Worm (Caenorhabditis elegans): ENCODE measurements around the gene ced-7.

ced-7 gene

DNA sequence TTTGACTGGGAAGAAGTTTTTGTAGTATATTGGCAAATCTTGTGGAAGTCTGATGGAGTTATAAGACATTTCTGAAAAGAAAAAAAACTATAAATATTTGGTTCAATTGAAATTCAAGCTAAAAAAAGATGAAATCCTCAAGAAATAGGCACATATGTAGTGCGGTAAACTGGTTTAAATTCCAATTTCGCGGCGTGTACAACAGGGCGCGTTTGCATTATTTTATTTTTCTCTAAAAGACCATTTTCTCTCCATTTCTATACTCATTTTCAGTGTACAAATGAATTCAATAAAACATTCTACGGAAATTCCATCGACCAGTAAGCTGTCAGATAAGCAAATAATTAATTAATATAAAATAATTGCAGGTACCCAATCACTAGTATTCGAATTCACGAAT, 34.3 kb upstream of the ced-7 start, which contains the start of the genes pri-1 and F58A4.6:
Gene pri-1 (minus strand): TSS at position 71 of the 400 bp plus-strand sequence.
Gene F58A4.6 (plus strand): TSS at position 272 of the 400 bp plus-strand sequence.
- TF ChIP-seq unc-39 (tag; optimal IDR thresholded peaks at IDR 0.05) (no peak), nhr-25 (tag; optimal IDR thresholded peaks at IDR 0.05) (peak; percentile 2), tbx-2 (tag; optimal IDR thresholded peaks at IDR 0.05) (no peak), ZK546.5 (tag; optimal IDR thresholded peaks at IDR 0.05) (no peak), ztf-11 (tag; optimal IDR thresholded peaks at IDR 0.05) (no peak), nhr-28 (tag; optimal IDR thresholded peaks at IDR 0.05) (no peak), nhr-23 (tag; optimal IDR thresholded peaks at IDR 0.05) (peak; percentile 43), jun-1 (tag; optimal IDR thresholded peaks at IDR 0.05) (no peak), pqm-1 (tag; optimal IDR thresholded peaks at IDR 0.05) (no peak), skn-1 (tag; optimal IDR thresholded peaks at IDR 0.05) (no peak), nhr-77 (tag; optimal IDR thresholded peaks at IDR 0.05) (no peak), lin-15B (tag; optimal IDR thresholded peaks at IDR 0.05) (peak; percentile 48), ceh-16 (tag; optimal IDR thresholded peaks at IDR 0.05) (no peak), mdl-1 (tag; optimal IDR thresholded peaks at IDR 0.05) (no peak), nfya-1 (tag; optimal IDR thresholded peaks at IDR 0.05; ENCODE audit: insufficient read depth) (peak; percentile 45), pha-4 (tag; optimal IDR thresholded peaks at IDR 0.05) (no peak), R02D3.7 (tag; optimal IDR thresholded peaks at IDR 0.05) (no peak), egl-5 (tag; optimal IDR thresholded peaks at IDR 0.05) (no peak), ztf-4 (tag; optimal IDR thresholded peaks at IDR 0.05) (no peak), daf-12 (tag; optimal IDR thresholded peaks at IDR 0.05) (no peak), nhr-43 (tag; optimal IDR thresholded peaks at IDR 0.05; ENCODE audit: poor library complexity, severe bottlenecking) (no peak), ama-1 (optimal IDR thresholded peaks at IDR 0.05) (no peak), lin-39 (tag; optimal IDR thresholded peaks at IDR 0.05) (no peak), fkh-2 (tag; optimal IDR thresholded peaks at IDR 0.05) (no peak), aly-2 (tag; optimal IDR thresholded peaks at IDR 0.05) (no peak), nhr-67 (tag; optimal IDR thresholded peaks at IDR 0.05) (no peak)

ce11 chrIII:9612097-9612496, 32.2 kb upstream of the ced-7 start, which contains the start of gene bbs-4:
Gene bbs-4, minus strand, starts transcription at chrIII:9612197.
- TF ChIP-seq R02D3.7 (tag; optimal IDR thresholded peaks at IDR 0.05) (no peak), nhr-28 (tag; optimal IDR thresholded peaks at IDR 0.05) (no peak), zag-1 (tag; optimal IDR thresholded peaks at IDR 0.05) (no peak), snpc-4 (tag; optimal IDR thresholded peaks at IDR 0.05) (no peak), ceh-28 (tag; optimal IDR thresholded peaks at IDR 0.05) (no peak), mml-1 (tag; optimal IDR thresholded peaks at IDR 0.05) (no peak), nhr-12 (tag; optimal IDR thresholded peaks at IDR 0.05) (no peak), nhr-25 (tag; optimal IDR thresholded peaks at IDR 0.05) (no peak), aly-2 (tag; optimal IDR thresholded peaks at IDR 0.05) (no peak), nhr-11 (tag; optimal IDR thresholded peaks at IDR 0.05) (no peak), ztf-4 (tag; optimal IDR thresholded peaks at IDR 0.05) (no peak), lin-39 (tag; optimal IDR thresholded peaks at IDR 0.05) (no peak), elt-3 (tag; optimal IDR thresholded peaks at IDR 0.05) (no peak), nhr-43 (tag; optimal IDR thresholded peaks at IDR 0.05; ENCODE audit: poor library complexity, severe bottlenecking) (no peak), daf-12 (tag; optimal IDR thresholded peaks at IDR 0.05) (no peak), nhr-67 (tag; optimal IDR thresholded peaks at IDR 0.05) (no peak), pha-4 (tag; optimal IDR thresholded peaks at IDR 0.05) (no peak)

DNA sequence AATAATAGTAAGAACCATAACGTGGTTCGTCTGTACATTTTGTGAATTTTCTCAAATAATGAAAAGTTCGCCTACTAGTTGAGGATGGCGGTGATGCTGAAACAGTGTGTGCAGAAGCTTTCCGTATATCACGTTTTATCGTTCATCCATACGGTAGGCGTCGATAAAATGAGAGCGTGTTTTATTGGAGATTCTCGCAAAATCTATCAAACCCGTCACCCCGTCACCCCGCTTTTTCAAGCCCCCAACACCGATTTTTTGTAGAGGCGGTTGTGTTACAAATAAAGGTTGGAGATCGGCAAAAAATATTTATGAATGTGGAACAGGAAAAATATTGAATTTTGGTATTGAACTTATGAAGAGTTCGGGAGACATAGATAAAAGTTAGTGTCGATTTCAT, 28.8 kb upstream of the ced-7 start, which contains the start of gene clec-161:
Gene clec-161 (minus strand): TSS at position 101 of the 400 bp plus-strand sequence.
- no peak for TF ChIP-seq eor-1 (tag; optimal IDR thresholded peaks at IDR 0.05)
- no peak for TF ChIP-seq aly-2 (tag; optimal IDR thresholded peaks at IDR 0.05)
- no peak for TF ChIP-seq pqm-1 (tag; optimal IDR thresholded peaks at IDR 0.05)
- TF ChIP-seq fkh-10 (GFP tag; optimal IDR thresholded peaks at IDR 0.05) = no peak
- TF ChIP-seq nhr-67 (tag; optimal IDR thresholded peaks at IDR 0.05) = no peak

ce11 chrIII:9600645-9601044, 20.8 kb upstream of the ced-7 start, which contains the start of gene F58A4.2:
Gene F58A4.2, minus strand, starts transcription at chrIII:9600745.
- no peak for TF ChIP-seq nhr-11 (tag; optimal IDR thresholded peaks at IDR 0.05)
- no peak for TF ChIP-seq fkh-10 (GFP tag; optimal IDR thresholded peaks at IDR 0.05)
- no peak for TF ChIP-seq sea-2 (GFP tag; optimal IDR thresholded peaks at IDR 0.05)
- no peak for TF ChIP-seq nhr-77 (tag; optimal IDR thresholded peaks at IDR 0.05)
- no peak for TF ChIP-seq ceh-82 (tag; optimal IDR thresholded peaks at IDR 0.05)
- TF ChIP-seq fos-1 (tag; optimal IDR thresholded peaks at IDR 0.05) = no peak
- no peak for TF ChIP-seq unc-39 (tag; optimal IDR thresholded peaks at IDR 0.05)
- no peak for TF ChIP-seq jun-1 (tag; optimal IDR thresholded peaks at IDR 0.05)

Measured in whole organism, L3 larva.